Fruit fly (Drosophila melanogaster): ENCODE measurements around the gene bocks.

Gene bocks

DNA sequence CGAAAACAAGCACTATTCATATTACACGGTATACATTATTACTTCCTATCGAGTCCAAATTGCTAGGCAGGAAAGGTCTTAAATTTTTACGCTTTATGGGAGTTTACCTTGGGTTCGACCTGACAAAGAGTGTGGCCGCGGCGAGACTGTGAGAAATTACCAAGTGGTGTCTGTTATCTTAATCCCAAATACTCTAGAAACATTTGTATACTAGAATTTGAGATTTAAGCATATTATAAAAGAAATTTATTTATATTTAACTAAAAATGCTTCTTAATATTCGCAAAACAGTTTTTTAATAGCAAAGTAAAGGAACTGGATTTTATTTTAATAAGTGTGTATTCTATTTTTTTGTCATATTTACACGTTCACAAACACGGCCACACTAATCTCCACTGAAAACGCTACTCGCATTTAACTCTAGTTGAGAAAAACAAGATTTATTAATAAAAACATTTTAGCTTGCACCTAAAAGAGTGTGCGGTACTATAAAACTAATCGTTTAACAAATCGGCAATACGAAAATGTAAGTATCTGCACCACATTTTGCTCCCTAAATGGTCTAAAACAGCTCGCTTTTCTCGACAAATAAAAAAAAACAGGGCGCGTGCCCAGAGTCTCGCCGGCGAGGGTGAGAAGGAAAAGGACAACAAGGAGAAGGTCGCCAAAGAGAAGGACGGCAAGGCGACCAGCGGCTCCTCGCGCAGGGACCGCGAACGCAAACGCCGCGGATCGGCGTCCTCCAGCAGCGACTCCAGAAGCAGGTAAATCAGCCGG, 39.0 kb downstream of the bocks start, which contains the start of the genes mura and RnpS1 (continued):
- peak; percentile 56 for TF ChIP-seq ewg (GFP tag; optimal IDR thresholded peaks at IDR 0.05)
- no peak for TF ChIP-seq CG8765 (GFP tag; IDR thresholded peaks at IDR 0.05)
- TF ChIP-seq CG17328 (GFP tag; IDR thresholded peaks at IDR 0.05), result no peak
- TF ChIP-seq B-H2 (GFP tag; optimal IDR thresholded peaks at IDR 0.05), result no peak
- no peak for TF ChIP-seq ato (GFP tag; IDR thresholded peaks at IDR 0.05; ENCODE audit: partially characterized antibody)
- no peak for TF ChIP-seq Awh (GFP tag; IDR thresholded peaks at IDR 0.05)
- no peak for TF ChIP-seq tx (GFP tag; optimal IDR thresholded peaks at IDR 0.05)
- no peak for TF ChIP-seq Dbx (GFP tag; IDR thresholded peaks at IDR 0.05)
- no peak for TF ChIP-seq gsb (GFP tag; IDR thresholded peaks at IDR 0.05)
- TF ChIP-seq nmo (GFP tag; optimal IDR thresholded peaks at IDR 0.05), result peak; percentile 38
- no peak for TF ChIP-seq CG6175 (GFP tag; IDR thresholded peaks at IDR 0.05)
- TF ChIP-seq jumu (GFP tag; optimal IDR thresholded peaks at IDR 0.05), result no peak
- no peak for TF ChIP-seq run (tag; optimal IDR thresholded peaks at IDR 0.05)
- no peak for TF ChIP-seq yki (optimal IDR thresholded peaks at IDR 0.05)
- TF ChIP-seq Sox102F (GFP tag; optimal IDR thresholded peaks at IDR 0.05), result no peak
- no peak for TF ChIP-seq Dip3 (GFP tag; optimal IDR thresholded peaks at IDR 0.05)
- no peak for TF ChIP-seq CG4360 (GFP tag; IDR thresholded peaks at IDR 0.05)
- TF ChIP-seq CG13624 (GFP tag; optimal IDR thresholded peaks at IDR 0.05), result no peak
- no peak for TF ChIP-seq CG43689 (GFP tag; IDR thresholded peaks at IDR 0.05)
- TF ChIP-seq CG17829 (tag; optimal IDR thresholded peaks at IDR 0.05), result peak; percentile 11
- TF ChIP-seq sens-2 (GFP tag; IDR thresholded peaks at IDR 0.05), result no peak
- TF ChIP-seq CG6813 (GFP tag; optimal IDR thresholded peaks at IDR 0.05), result no peak
- no peak for TF ChIP-seq disco-r (GFP tag; optimal IDR thresholded peaks at IDR 0.05)
- peak; percentile 89 for TF ChIP-seq CG9797 (GFP tag; optimal IDR thresholded peaks at IDR 0.05)
- TF ChIP-seq HHEX (GFP tag; optimal IDR thresholded peaks at IDR 0.05), result no peak
- TF ChIP-seq rib (GFP tag; IDR thresholded peaks at IDR 0.05), result no peak
- no peak for TF ChIP-seq Taf1 (GFP tag; IDR thresholded peaks at IDR 0.05)
- TF ChIP-seq CG6272 (GFP tag; IDR thresholded peaks at IDR 0.05), result no peak
- peak; percentile 36 for TF ChIP-seq CG30020 (tag; optimal IDR thresholded peaks at IDR 0.05)
- TF ChIP-seq CG34376 (GFP tag; optimal IDR thresholded peaks at IDR 0.05), result peak; percentile 42
- no peak for TF ChIP-seq zen2 (GFP tag; IDR thresholded peaks at IDR 0.05; ENCODE audit: partially characterized antibody)
- no peak for TF ChIP-seq aop (GFP tag; IDR thresholded peaks at IDR 0.05)

DNA sequence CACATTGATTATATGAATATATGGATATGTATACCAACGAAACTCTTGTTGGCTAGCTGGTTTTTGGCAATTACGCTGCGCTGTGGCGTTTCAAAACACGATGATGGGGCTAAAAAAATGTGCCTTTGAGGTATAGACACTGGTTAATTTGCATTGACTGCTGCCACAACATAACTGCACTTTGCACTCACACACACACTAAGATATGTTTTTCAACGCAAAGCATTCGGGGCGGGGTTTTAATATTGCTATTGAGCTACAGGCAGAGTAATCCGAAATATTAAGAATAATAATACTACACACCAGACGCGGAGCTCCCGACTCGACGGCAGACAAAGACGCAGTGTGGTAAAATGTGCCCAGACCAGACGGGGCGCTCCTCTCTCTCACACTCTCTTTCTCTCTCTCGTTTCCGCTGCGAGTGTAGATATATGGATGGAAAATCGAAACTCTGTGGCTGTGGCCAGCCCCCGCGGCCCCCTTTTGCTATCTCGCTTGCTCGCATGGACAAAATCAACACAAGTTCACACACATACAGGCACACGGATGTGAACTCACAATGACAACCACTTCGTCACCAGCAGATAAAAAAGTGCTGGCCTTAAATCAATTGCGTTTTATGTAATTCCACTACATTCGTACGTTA, 39.7 kb downstream of the bocks start:
- TF ChIP-seq NfI (GFP tag; optimal IDR thresholded peaks at IDR 0.05) (peak; percentile 31), wor (GFP tag; IDR thresholded peaks at IDR 0.05) (no peak), Awh (GFP tag; IDR thresholded peaks at IDR 0.05) (no peak), CG9437 (GFP tag; optimal IDR thresholded peaks at IDR 0.05) (peak; percentile 23), CG17359 (tag; optimal IDR thresholded peaks at IDR 0.05) (peak; percentile 41), CG32532 (GFP tag; IDR thresholded peaks at IDR 0.05) (no peak), CG2875 (GFP tag; optimal IDR thresholded peaks at IDR 0.05) (peak; percentile 55), CG17568 (GFP tag; optimal IDR thresholded peaks at IDR 0.05) (no peak), bigmax (GFP tag; optimal IDR thresholded peaks at IDR 0.05) (peak; percentile 48), CG14965 (GFP tag; optimal IDR thresholded peaks at IDR 0.05; ENCODE audit: borderline replicate concordance) (no peak), yki (optimal IDR thresholded peaks at IDR 0.05) (peak; percentile 50), sens (GFP tag) (peak; percentile 85), Asciz (GFP tag; optimal IDR thresholded peaks at IDR 0.05) (peak; percentile 50), cas (GFP tag; IDR thresholded peaks at IDR 0.05) (no peak), MTF-1 (GFP tag; optimal IDR thresholded peaks at IDR 0.05; ENCODE audit: borderline replicate concordance) (peak; percentile 79), row (GFP tag; IDR thresholded peaks at IDR 0.05) (no peak), Ets65A (GFP tag) (no peak), CG10543 (GFP tag; optimal IDR thresholded peaks at IDR 0.05) (peak; percentile 94), Poxn (GFP tag; IDR thresholded peaks at IDR 0.05) (no peak), Gsc (GFP tag; IDR thresholded peaks at IDR 0.05) (no peak), fd64A (GFP tag; optimal IDR thresholded peaks at IDR 0.05) (peak; percentile 65)

All from whole organism, embryonic.